Fruit fly (Drosophila melanogaster) whole organism, embryonic: Measurements from ENCODE around the gene Mdr65.

Experiments used
- Adf1 ChIP-seq: fragments of 200-800 bp; sonication (Bioruptor generic); IDR thresholded peaks from 2 replicates; pipeline ENCODE4 v1.3.6; 2022; ENCODE audit warnings: missing biosample characterization, missing genetic modification characterization
- Bteb2 ChIP-seq: fragments of 200-800 bp; sonication (Bioruptor generic); optimal IDR thresholded peaks from 2 replicates; lab custom pipeline; 2016; ENCODE audit warnings: missing biosample characterization, missing genetic modification characterization
- CG10209 ChIP-seq: fragments of 200-800 bp; sonication (Bioruptor generic); optimal IDR thresholded peaks from 3 replicates; lab custom pipeline; 2017; ENCODE audit warnings: missing biosample characterization, mild to moderate bottlenecking, missing genetic modification characterization, missing genetic modification reagents
- CG10267 ChIP-seq: fragments of 200-800 bp; sonication (Bioruptor generic); optimal IDR thresholded peaks from 2 replicates; lab custom pipeline; 2018; ENCODE audit warnings: missing biosample characterization, mild to moderate bottlenecking, missing genetic modification characterization, moderate library complexity
- CG11696 ChIP-seq: fragments of 200-800 bp; sonication (Bioruptor generic); IDR thresholded peaks from 2 replicates; pipeline ENCODE4 v1.3.6; 2022; ENCODE audit warnings: missing biosample characterization, missing genetic modification characterization
- CG11723 ChIP-seq: fragments of 200-800 bp; sonication (Bioruptor generic); optimal IDR thresholded peaks from 2 replicates; lab custom pipeline; 2017; ENCODE audit warnings: missing biosample characterization, mild to moderate bottlenecking, missing genetic modification characterization
- CG12299 ChIP-seq: fragments of 200-800 bp; sonication (Bioruptor generic); optimal IDR thresholded peaks from 2 replicates; lab custom pipeline; 2018; ENCODE audit warnings: missing biosample characterization, mild to moderate bottlenecking, missing genetic modification characterization
- CG12942 ChIP-seq: fragments of 200-800 bp; sonication (Bioruptor generic); optimal IDR thresholded peaks from 3 replicates; lab custom pipeline; 2016; ENCODE audit warnings: missing biosample characterization, missing genetic modification characterization
- CG13424 ChIP-seq: fragments of 200-800 bp; sonication (Bioruptor generic); optimal IDR thresholded peaks from 2 replicates; lab custom pipeline; 2019; ENCODE audit warnings: missing biosample characterization, mild to moderate bottlenecking, missing genetic modification characterization, moderate library complexity
- CG15696 ChIP-seq: fragments of 200-800 bp; sonication (Bioruptor generic); optimal IDR thresholded peaks from 2 replicates; lab custom pipeline; 2019; ENCODE audit warnings: missing biosample characterization, mild to moderate bottlenecking, missing genetic modification characterization, moderate library complexity
- CG1647 ChIP-seq: fragments of 200-800 bp; sonication (Bioruptor generic); optimal IDR thresholded peaks from 3 replicates; lab custom pipeline; 2016; ENCODE audit warnings: missing biosample characterization, missing genetic modification characterization
- CG17328 ChIP-seq: fragments of 200-800 bp; sonication (Bioruptor generic); IDR thresholded peaks from 2 replicates; pipeline ENCODE4 v1.3.6; 2022; ENCODE audit warnings: missing biosample characterization, missing genetic modification characterization
- CG17829 ChIP-seq: fragments of 200-800 bp; optimal IDR thresholded peaks from 2 replicates; lab custom pipeline; 2019; ENCODE audit warnings: missing biosample characterization, mild to moderate bottlenecking, missing genetic modification characterization, moderate library complexity
- CG18599 ChIP-seq: fragments of 200-800 bp; sonication (Bioruptor generic); optimal IDR thresholded peaks from 3 replicates; lab custom pipeline; 2017; ENCODE audit warnings: missing biosample characterization, missing genetic modification characterization, mild to moderate bottlenecking, moderate library complexity, missing genetic modification reagents
- CG18619 ChIP-seq: fragments of 200-800 bp; sonication (Bioruptor generic); optimal IDR thresholded peaks from 3 replicates; lab custom pipeline; 2017; ENCODE audit warnings: missing biosample characterization, mild to moderate bottlenecking, missing genetic modification characterization
- CG30403 ChIP-seq: fragments of 200-800 bp; sonication (Bioruptor generic); optimal IDR thresholded peaks from 3 replicates; lab custom pipeline; 2016; ENCODE audit warnings: missing biosample characterization, missing genetic modification characterization
- CG3163 ChIP-seq: fragments of 200-800 bp; sonication (Bioruptor generic); optimal IDR thresholded peaks from 3 replicates; lab custom pipeline; 2016; ENCODE audit warnings: missing biosample characterization, missing genetic modification characterization
- CG3281 ChIP-seq: fragments of 200-800 bp; sonication (Bioruptor generic); optimal IDR thresholded peaks from 3 replicates; lab custom pipeline; 2017; ENCODE audit warnings: missing biosample characterization, mild to moderate bottlenecking, missing genetic modification characterization
- CG33213 ChIP-seq: fragments of 200-800 bp; sonication (Bioruptor generic); optimal IDR thresholded peaks from 3 replicates; lab custom pipeline; 2016; ENCODE audit warnings: missing biosample characterization, missing genetic modification characterization
- CG3407 ChIP-seq: fragments of 200-800 bp; sonication (Bioruptor generic); optimal IDR thresholded peaks from 2 replicates; lab custom pipeline; 2018; ENCODE audit warnings: missing biosample characterization, mild to moderate bottlenecking, missing genetic modification characterization
- CG6791 ChIP-seq: fragments of 200-800 bp; sonication (Bioruptor generic); IDR thresholded peaks from 3 replicates; pipeline ENCODE4 v1.3.6; 2022; ENCODE audit warnings: missing biosample characterization, missing genetic modification characterization; ENCODE audit not compliant: partially characterized antibody
- CG8944 ChIP-seq: fragments of 200-800 bp; sonication (Bioruptor generic); optimal IDR thresholded peaks from 3 replicates; lab custom pipeline; 2016; ENCODE audit warnings: missing biosample characterization, missing genetic modification characterization
- Camta ChIP-seq: fragments of 200-800 bp; sonication (Bioruptor generic); optimal IDR thresholded peaks from 2 replicates; lab custom pipeline; 2016; ENCODE audit warnings: missing biosample characterization, missing genetic modification characterization
- H15 ChIP-seq: fragments of 200-800 bp; sonication (Bioruptor generic); IDR thresholded peaks from 3 replicates; pipeline ENCODE4 v1.3.6; 2022; ENCODE audit warnings: missing biosample characterization, missing genetic modification characterization
- HLH54F ChIP-seq: fragments of 200-800 bp; sonication (Bioruptor generic); optimal IDR thresholded peaks from 3 replicates; lab custom pipeline; 2016; ENCODE audit warnings: missing biosample characterization, missing genetic modification characterization
- Spps ChIP-seq: fragments of 200-800 bp; sonication (Bioruptor generic); optimal IDR thresholded peaks from 2 replicates; lab custom pipeline; 2018; ENCODE audit warnings: missing biosample characterization, mild to moderate bottlenecking, missing genetic modification characterization
- Tbp ChIP-seq: fragments of >200 bp; optimal IDR thresholded peaks from 2 replicates; lab custom pipeline; 2018; ENCODE audit warnings: missing biosample characterization, missing genetic modification characterization
- ab ChIP-seq: fragments of 200-800 bp; sonication (Bioruptor generic); optimal IDR thresholded peaks from 2 replicates; lab custom pipeline; 2016; ENCODE audit warnings: missing biosample characterization, missing genetic modification characterization
- bcd ChIP-seq: fragments of 200-800 bp; sonication (Bioruptor generic); optimal IDR thresholded peaks from 2 replicates; lab custom pipeline; 2017; ENCODE audit warnings: missing biosample characterization, mild to moderate bottlenecking, missing genetic modification characterization
- bsh ChIP-seq, 2 experiments: fragments of 200-800 bp; sonication (Bioruptor generic); optimal IDR thresholded peaks; 2 replicates each; lab custom pipeline; 2017 to 2018; ENCODE audit warnings: mild to moderate bottlenecking in 2 of 2, missing biosample characterization in 2 of 2, missing genetic modification characterization in 2 of 2, moderate library complexity in 1 of 2
- caup ChIP-seq: fragments of 200-800 bp; sonication (Bioruptor generic); optimal IDR thresholded peaks from 3 replicates; lab custom pipeline; 2017; ENCODE audit warnings: missing biosample characterization, mild to moderate bottlenecking, missing genetic modification characterization, moderate library complexity; ENCODE audit not compliant: severe bottlenecking
- crol ChIP-seq: fragments of 200-800 bp; sonication (Bioruptor generic); IDR thresholded peaks from 2 replicates; pipeline ENCODE4 v1.3.6; 2022; ENCODE audit warnings: missing biosample characterization, missing genetic modification characterization
- eve ChIP-seq, 2 experiments: fragments of >200 bp; optimal IDR thresholded peaks; 2 replicates each; lab custom pipeline; 2017; ENCODE audit warnings: missing biosample characterization in 2 of 2, missing genetic modification characterization in 2 of 2
- ewg ChIP-seq: fragments of 200-800 bp; sonication (Bioruptor generic); optimal IDR thresholded peaks from 3 replicates; lab custom pipeline; 2017; ENCODE audit warnings: mild to moderate bottlenecking, missing biosample characterization, missing genetic modification reagents, missing genetic modification characterization
- fd96Cb ChIP-seq: fragments of 200-800 bp; sonication (Bioruptor generic); optimal IDR thresholded peaks from 2 replicates; lab custom pipeline; 2018; ENCODE audit warnings: missing biosample characterization, mild to moderate bottlenecking, missing genetic modification characterization, moderate library complexity
- gcm2 ChIP-seq: fragments of 200-800 bp; sonication (Bioruptor generic); optimal IDR thresholded peaks from 2 replicates; lab custom pipeline; 2016; ENCODE audit warnings: missing biosample characterization, missing genetic modification characterization
- jing ChIP-seq: fragments of 200-800 bp; sonication (Bioruptor generic); optimal IDR thresholded peaks from 2 replicates; lab custom pipeline; 2018; ENCODE audit warnings: missing biosample characterization, mild to moderate bottlenecking, missing genetic modification characterization
- kah ChIP-seq: fragments of 200-800 bp; sonication (Bioruptor generic); optimal IDR thresholded peaks from 2 replicates; lab custom pipeline; 2018; ENCODE audit warnings: missing biosample characterization, mild to moderate bottlenecking, missing genetic modification characterization
- klu ChIP-seq: fragments of 200-800 bp; sonication (Bioruptor generic); IDR thresholded peaks from 2 replicates; pipeline ENCODE4 v1.3.6; 2022; ENCODE audit warnings: missing biosample characterization, missing genetic modification characterization
- lola ChIP-seq, 3 experiments: fragments of >200 bp in 2 of 3; fragments of 200-800 bp in 1 of 3; sonication (Bioruptor generic) in 1 of 3; optimal IDR thresholded peaks; 2 replicates each; lab custom pipeline; 2017 to 2019; ENCODE audit warnings: missing biosample characterization in 3 of 3, missing genetic modification characterization in 3 of 3, mild to moderate bottlenecking in 1 of 3, moderate library complexity in 1 of 3
- prd ChIP-seq, 3 experiments: fragments of >200 bp in 2 of 3; fragments of 200-800 bp in 1 of 3; sonication (Bioruptor generic) in 1 of 3; optimal IDR thresholded peaks in 2 of 3; IDR thresholded peaks in 1 of 3; 2 replicates in 2 of 3; 3 replicates in 1 of 3; pipeline versions ENCODE4 v1.3.6 to Lab custom; 2017 to 2022; ENCODE audit warnings: missing biosample characterization in 1 of 3, missing genetic modification characterization in 1 of 3
- repo ChIP-seq: fragments of 200-800 bp; sonication (Bioruptor generic); optimal IDR thresholded peaks from 2 replicates; lab custom pipeline; 2016; ENCODE audit warnings: missing biosample characterization, missing genetic modification characterization
- slp2 ChIP-seq: fragments of 200-800 bp; sonication (Bioruptor generic); optimal IDR thresholded peaks from 2 replicates; lab custom pipeline; 2016; ENCODE audit warnings: missing biosample characterization, missing genetic modification characterization
- stwl ChIP-seq: fragments of 200-800 bp; sonication (Bioruptor generic); optimal IDR thresholded peaks from 3 replicates; lab custom pipeline; 2018; ENCODE audit warnings: missing biosample characterization, mild to moderate bottlenecking, missing genetic modification characterization, moderate library complexity
- tgo ChIP-seq: fragments of 200-800 bp; sonication (Bioruptor generic); IDR thresholded peaks from 3 replicates; pipeline ENCODE4 v1.3.6; 2022; ENCODE audit warnings: missing biosample characterization, missing genetic modification characterization
- wdn ChIP-seq: fragments of 200-800 bp; sonication (Bioruptor generic); IDR thresholded peaks from 2 replicates; pipeline ENCODE4 v1.3.6; 2022; ENCODE audit warnings: missing biosample characterization, missing genetic modification characterization
- wor ChIP-seq: fragments of 200-800 bp; sonication (Bioruptor generic); IDR thresholded peaks from 2 replicates; pipeline ENCODE4 v1.3.6; 2022; ENCODE audit warnings: missing biosample characterization, missing genetic modification characterization
- yki ChIP-seq: fragments of >200 bp; optimal IDR thresholded peaks from 3 replicates; lab custom pipeline; 2018

Gene Mdr65

DNA sequence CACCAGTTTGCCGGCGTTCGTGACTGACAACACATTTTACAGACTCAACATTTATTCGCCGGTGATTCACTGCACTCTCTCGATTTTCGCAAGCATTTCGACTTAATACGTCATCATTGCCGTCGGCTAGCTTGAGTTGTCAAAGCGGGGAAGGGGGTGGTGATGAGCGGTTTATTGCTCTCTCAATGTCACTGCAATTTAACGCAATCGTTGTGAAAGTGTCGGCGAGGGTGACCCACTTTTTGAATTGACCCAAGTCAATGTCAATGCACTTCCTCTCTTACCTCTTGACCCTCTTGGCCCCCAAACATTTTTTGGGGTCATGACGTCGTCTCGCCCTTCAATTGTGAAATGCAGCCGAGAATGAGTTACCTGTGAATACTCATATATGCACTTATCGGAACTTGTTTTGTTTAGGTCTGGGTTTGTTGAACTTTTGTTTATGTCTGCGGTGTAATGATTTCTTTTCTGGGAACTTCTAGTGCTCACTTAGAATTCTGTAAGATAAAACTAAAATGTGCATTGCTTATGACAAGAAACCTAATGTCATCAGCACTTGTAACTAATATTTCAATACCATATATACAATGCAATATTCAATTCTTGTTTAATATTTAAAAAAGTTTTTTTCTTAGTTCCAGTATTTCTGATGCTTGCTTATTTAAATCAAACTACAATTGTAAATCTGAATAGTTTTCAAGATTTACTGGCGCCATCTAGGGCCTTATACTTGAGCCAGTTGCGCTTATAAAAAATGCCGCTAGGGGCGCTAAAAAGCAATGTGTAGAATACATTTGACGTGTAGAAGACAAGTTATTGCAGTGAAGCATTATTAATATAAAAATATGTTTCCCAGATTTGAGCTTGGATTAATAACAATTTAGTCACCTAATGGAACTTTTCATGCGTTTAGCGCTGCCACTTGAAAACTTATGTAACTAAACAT, 18.6 kb upstream of the Mdr65 start (continued):
- TF ChIP-seq lola (GFP tag; optimal IDR thresholded peaks at IDR 0.05; lab: Kevin White, UChicago): peak in 1 of 3 experiments; percentile 17
- no peak for TF ChIP-seq gcm2 (GFP tag; lab: Kevin White, UChicago)
- TF ChIP-seq ewg (GFP tag; lab: Kevin White, UChicago): peak; percentile 13
- no peak for TF ChIP-seq CG11696
- no peak for TF ChIP-seq eve (GFP tag; optimal IDR thresholded peaks at IDR 0.05; lab: Kevin White, UChicago)
- TF ChIP-seq CG18599 (GFP tag; lab: Kevin White, UChicago): no peak
- TF ChIP-seq H15 (GFP tag; lab: Robert Waterston, UW): peak; percentile 69
- TF ChIP-seq CG33213 (GFP tag; lab: Kevin White, UChicago): peak; percentile 6
- no peak for TF ChIP-seq CG3281 (GFP tag; lab: Kevin White, UChicago)
- peak; percentile 34 for TF ChIP-seq caup
- peak; percentile 69 for TF ChIP-seq CG15696 (tag; lab: Kevin White, UChicago)
- TF ChIP-seq CG3163 (GFP tag; lab: Kevin White, UChicago): peak; percentile 25
- TF ChIP-seq Adf1: no peak
- 0 out of 2 replicates have a peak, but pooled peaks have one; percentile 7 for TF ChIP-seq crol (GFP tag; lab: Robert Waterston, UW)
- no peak for TF ChIP-seq prd (optimal IDR thresholded peaks at IDR 0.05; lab: Kevin White, UChicago)
- TF ChIP-seq prd (GFP tag; IDR thresholded peaks at IDR 0.05; lab: Robert Waterston, UW): peak; percentile 59; the same call in 2 of the 3 replicates
- no peak for TF ChIP-seq wor (GFP tag; lab: Robert Waterston, UW)
- no peak for TF ChIP-seq klu (GFP tag; lab: Robert Waterston, UW)
- peak; percentile 28; the same call in 1 of the 3 replicates for TF ChIP-seq tgo (GFP tag; lab: Robert Waterston, UW)
- TF ChIP-seq Spps: no peak
- peak; percentile 29 for TF ChIP-seq CG12942 (GFP tag; lab: Kevin White, UChicago)
- peak; percentile 59 for TF ChIP-seq CG8944 (GFP tag; lab: Kevin White, UChicago)
- no peak for TF ChIP-seq yki
- no peak for TF ChIP-seq Bteb2 (GFP tag; lab: Kevin White, UChicago)
- no peak for TF ChIP-seq Tbp (GFP tag; lab: Kevin White, UChicago)
- TF ChIP-seq stwl (tag; lab: Kevin White, UChicago): peak; percentile 45
- TF ChIP-seq kah (GFP tag; lab: Kevin White, UChicago): no peak
- peak; percentile 55; the same call in 1 of the 3 replicates for TF ChIP-seq CG6791 (GFP tag; lab: Robert Waterston, UW)
- no peak for TF ChIP-seq fd96Cb
- TF ChIP-seq CG1647: no peak
- peak; percentile 41 for TF ChIP-seq CG10209 (GFP tag; lab: Kevin White, UChicago)
- TF ChIP-seq CG13424 (tag; lab: Kevin White, UChicago): peak; percentile 51
- TF ChIP-seq repo (GFP tag; lab: Kevin White, UChicago): no peak
- TF ChIP-seq CG17328 (GFP tag; lab: Robert Waterston, UW): no peak
- no peak for TF ChIP-seq CG12299 (tag; lab: Kevin White, UChicago)
- peak; percentile 21 for TF ChIP-seq ab (GFP tag; lab: Kevin White, UChicago)
- TF ChIP-seq CG3407 (GFP tag; lab: Kevin White, UChicago): no peak
- peak; percentile 70 for TF ChIP-seq CG30403 (GFP tag; lab: Kevin White, UChicago)
- peak; percentile 57 for TF ChIP-seq Camta (GFP tag; lab: Kevin White, UChicago)
- peak in 1 of 2 experiments; percentile 34 for TF ChIP-seq bsh (GFP tag; optimal IDR thresholded peaks at IDR 0.05; lab: Kevin White, UChicago)
- peak; percentile 27 for TF ChIP-seq HLH54F
- TF ChIP-seq CG10267 (tag; lab: Kevin White, UChicago): peak; percentile 42
- TF ChIP-seq CG11723: no peak
- TF ChIP-seq jing (GFP tag; lab: Kevin White, UChicago): peak; percentile 9
- no peak for TF ChIP-seq slp2 (GFP tag; lab: Kevin White, UChicago)
- no peak for TF ChIP-seq CG18619 (GFP tag; lab: Kevin White, UChicago)
- no peak for TF ChIP-seq wdn (GFP tag; lab: Robert Waterston, UW)
- TF ChIP-seq CG17829: peak; percentile 69
- peak; percentile 42 for TF ChIP-seq bcd
